Fruit fly (Drosophila melanogaster) Kc167 (cell line): ENCODE data around the gene Eig71Eb.

Experiments used
- Myc ChIP-seq: fragments of >200 bp; optimal IDR thresholded peaks from 2 replicates; lab custom pipeline; 2017; ENCODE audit warnings: missing external identifiers
- Sin3A ChIP-seq: fragments of >200 bp; optimal IDR thresholded peaks from 2 replicates; lab custom pipeline; 2018; ENCODE audit warnings: missing external identifiers
- h ChIP-seq: fragments of >200 bp; optimal IDR thresholded peaks from 3 replicates; lab custom pipeline; 2018; ENCODE audit warnings: missing external identifiers
- insv ChIP-seq: fragments of >200 bp; optimal IDR thresholded peaks from 3 replicates; lab custom pipeline; 2018; ENCODE audit warnings: missing external identifiers
- psq ChIP-seq: fragments of >200 bp; optimal IDR thresholded peaks from 2 replicates; lab custom pipeline; 2017; ENCODE audit warnings: missing external identifiers
- ttk ChIP-seq: sonication (Bioruptor generic); optimal IDR thresholded peaks from 2 replicates; lab custom pipeline; 2017; ENCODE audit warnings: missing external identifiers

Eig71Eb gene

dm6 chr3L:15627295-15627694 lies 22.4 kb upstream of the Eig71Eb start:
- no peak for TF ChIP-seq ttk (lab: Kevin White, UChicago)
- TF ChIP-seq Sin3A (lab: Kevin White, UChicago): no peak
- no peak for TF ChIP-seq Myc
- no peak for TF ChIP-seq h (lab: Kevin White, UChicago)
- no peak for TF ChIP-seq insv
- TF ChIP-seq psq (lab: Kevin White, UChicago): no peak

DNA sequence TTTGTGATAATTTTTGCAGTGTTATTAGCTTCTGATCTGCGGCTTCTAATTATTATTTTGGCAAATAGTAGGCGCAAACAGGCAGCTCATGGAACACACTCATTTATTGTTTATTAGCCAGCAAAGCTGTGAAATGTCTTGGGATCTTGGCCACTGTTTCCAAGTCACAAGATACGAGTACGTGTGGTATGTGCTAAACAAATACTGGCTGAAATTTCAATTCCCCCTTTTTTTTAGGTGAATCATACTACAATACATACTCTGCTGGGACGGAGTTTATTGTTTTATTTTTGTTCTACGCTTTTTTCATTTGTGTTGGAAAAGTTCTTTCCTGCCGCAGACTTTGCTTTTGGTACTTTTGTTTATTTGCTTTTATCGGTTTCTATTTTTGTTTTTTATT lies 18.7 kb upstream of the Eig71Eb start:
- TF ChIP-seq Myc (no peak), ttk (lab: Kevin White, UChicago) (no peak), psq (lab: Kevin White, UChicago) (no peak), h (lab: Kevin White, UChicago) (no peak), insv (no peak), Sin3A (lab: Kevin White, UChicago) (no peak)

DNA sequence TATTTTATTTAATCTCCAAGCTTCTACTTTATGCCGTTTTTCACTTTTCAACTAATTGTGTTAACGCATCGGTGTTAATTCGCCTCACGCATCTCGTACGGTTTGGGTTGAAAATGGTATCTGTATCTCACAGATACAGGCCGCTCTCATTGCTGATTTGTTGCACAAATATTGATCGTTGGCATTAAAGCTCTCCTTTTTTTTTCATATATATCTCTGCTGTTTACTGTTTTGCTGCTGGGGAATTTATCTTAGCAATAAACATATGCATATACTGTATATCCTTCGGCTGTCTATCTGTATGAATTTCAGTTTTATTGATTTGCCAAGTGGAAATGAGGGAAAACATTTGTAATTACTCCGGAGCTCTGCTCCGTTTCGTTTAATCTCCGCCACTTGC lies 17.1 kb upstream of the Eig71Eb start:
- TF ChIP-seq ttk (lab: Kevin White, UChicago) (no peak), Myc (no peak), insv (no peak), psq (lab: Kevin White, UChicago) (no peak), Sin3A (lab: Kevin White, UChicago) (no peak), h (lab: Kevin White, UChicago) (no peak)

- TF ChIP-seq Sin3A (lab: Kevin White, UChicago) (no peak), h (lab: Kevin White, UChicago) (no peak)
These were observed 15.2 kb upstream of the Eig71Eb start for dm6 chr3L:15634368-15635075.

DNA sequence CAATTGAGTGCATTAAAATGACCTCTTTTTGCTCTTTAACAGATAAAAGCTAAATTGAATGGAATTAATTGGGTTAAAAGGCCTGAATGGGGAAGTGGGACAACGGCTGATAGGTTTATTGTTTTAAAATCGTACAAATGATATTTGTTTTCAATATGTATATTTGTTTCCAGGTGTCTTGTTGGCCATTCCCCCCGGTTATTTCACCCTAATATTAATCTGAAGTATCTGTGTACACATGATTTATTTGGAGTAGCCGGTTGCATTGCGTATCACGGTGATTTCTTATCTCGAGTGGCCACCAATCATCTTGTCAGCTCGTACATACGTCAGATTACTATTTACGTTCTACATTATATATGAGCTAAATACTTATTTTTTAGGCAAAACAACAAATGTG lies 13.4 kb upstream of the Eig71Eb start:
- no peak for TF ChIP-seq Myc
- TF ChIP-seq ttk (lab: Kevin White, UChicago): no peak
- no peak for TF ChIP-seq h (lab: Kevin White, UChicago)
- no peak for TF ChIP-seq Sin3A (lab: Kevin White, UChicago)
- no peak for TF ChIP-seq insv
- TF ChIP-seq psq (lab: Kevin White, UChicago): no peak

DNA sequence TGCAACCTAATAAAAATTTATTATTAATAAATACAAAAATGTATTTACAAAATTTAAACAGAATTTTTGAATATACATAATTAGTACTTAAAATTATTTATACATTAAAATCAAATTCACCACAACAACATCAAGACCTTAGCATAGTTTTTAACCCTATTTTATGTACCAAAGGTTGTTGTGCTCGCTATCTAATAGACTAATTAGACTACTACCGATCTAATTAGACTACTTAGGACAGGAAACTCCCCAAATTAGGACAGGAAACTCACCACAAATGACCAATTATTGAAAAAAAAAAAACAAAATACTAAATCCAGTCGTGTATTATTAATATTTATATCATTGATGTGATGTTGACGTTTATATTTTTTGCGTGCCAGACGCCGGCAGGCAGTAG lies 12.8 kb upstream of the Eig71Eb start:
- TF ChIP-seq psq (lab: Kevin White, UChicago) (no peak), ttk (lab: Kevin White, UChicago) (no peak), insv (no peak), Myc (no peak), h (lab: Kevin White, UChicago) (no peak), Sin3A (lab: Kevin White, UChicago) (no peak)

dm6 chr3L:15637618-15638017 lies 12.1 kb upstream of the Eig71Eb start:
- TF ChIP-seq ttk (lab: Kevin White, UChicago): no peak
- TF ChIP-seq insv: no peak
- no peak for TF ChIP-seq psq (lab: Kevin White, UChicago)
- no peak for TF ChIP-seq Myc
- no peak for TF ChIP-seq h (lab: Kevin White, UChicago)
- TF ChIP-seq Sin3A (lab: Kevin White, UChicago): no peak

DNA sequence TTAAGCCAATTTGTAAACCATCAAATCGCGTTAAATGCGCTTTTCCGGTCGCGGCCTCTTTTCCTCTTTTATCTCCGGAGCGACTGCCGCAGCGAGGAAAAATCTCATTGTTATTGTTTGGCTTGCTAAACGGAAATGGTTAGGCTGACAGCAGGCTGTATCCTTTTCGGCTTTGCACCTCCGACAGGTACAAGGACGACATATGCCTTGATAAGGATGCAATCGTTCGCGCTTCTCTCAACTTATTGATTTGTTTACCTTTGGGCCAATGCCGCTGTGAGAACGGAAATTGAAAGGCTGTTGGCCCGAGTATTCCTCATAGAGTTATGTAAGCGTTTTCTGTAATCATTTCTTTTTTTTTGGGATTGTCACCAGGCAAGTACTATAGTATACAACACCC lies 11.2 kb upstream of the Eig71Eb start:
- TF ChIP-seq insv (no peak), Sin3A (lab: Kevin White, UChicago) (no peak), h (lab: Kevin White, UChicago) (no peak), ttk (lab: Kevin White, UChicago) (no peak), psq (lab: Kevin White, UChicago) (no peak), Myc (no peak)

dm6 chr3L:15639978-15640377 lies 9.8 kb upstream of the Eig71Eb start:
- no peak for TF ChIP-seq insv
- no peak for TF ChIP-seq Sin3A (lab: Kevin White, UChicago)
- TF ChIP-seq psq (lab: Kevin White, UChicago): no peak
- TF ChIP-seq Myc: no peak
- TF ChIP-seq h (lab: Kevin White, UChicago): no peak
- no peak for TF ChIP-seq ttk (lab: Kevin White, UChicago)

DNA sequence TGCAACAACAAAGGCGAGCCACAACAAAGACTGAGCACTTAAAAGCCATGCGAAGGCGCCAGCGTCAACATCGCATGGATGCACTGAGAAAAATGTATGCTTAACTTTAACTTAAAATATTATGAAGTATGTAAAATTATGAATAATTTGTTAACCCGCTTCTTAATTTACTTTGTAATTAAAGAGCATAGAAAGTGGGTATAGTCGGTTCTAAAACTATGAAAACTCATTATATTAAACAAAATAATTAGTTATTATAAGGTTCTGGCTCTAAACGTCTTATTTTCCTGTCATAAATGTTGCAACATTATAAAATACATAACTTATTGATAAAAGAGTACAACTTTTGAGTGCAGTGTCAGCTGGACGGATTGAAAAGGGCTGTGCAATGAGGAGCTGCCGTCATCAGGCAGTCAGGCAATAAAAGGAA lies 8.1 kb upstream of the Eig71Eb start:
- no peak for TF ChIP-seq psq (lab: Kevin White, UChicago)
- TF ChIP-seq Sin3A (lab: Kevin White, UChicago): no peak
- TF ChIP-seq insv: no peak

- no peak for TF ChIP-seq ttk (lab: Kevin White, UChicago)
- no peak for TF ChIP-seq insv
- TF ChIP-seq Myc: no peak
- no peak for TF ChIP-seq h (lab: Kevin White, UChicago)
- no peak for TF ChIP-seq Sin3A (lab: Kevin White, UChicago)
- TF ChIP-seq psq (lab: Kevin White, UChicago): no peak
These were observed 3.6 kb upstream of the Eig71Eb start for dm6 chr3L:15646182-15646581.

DNA sequence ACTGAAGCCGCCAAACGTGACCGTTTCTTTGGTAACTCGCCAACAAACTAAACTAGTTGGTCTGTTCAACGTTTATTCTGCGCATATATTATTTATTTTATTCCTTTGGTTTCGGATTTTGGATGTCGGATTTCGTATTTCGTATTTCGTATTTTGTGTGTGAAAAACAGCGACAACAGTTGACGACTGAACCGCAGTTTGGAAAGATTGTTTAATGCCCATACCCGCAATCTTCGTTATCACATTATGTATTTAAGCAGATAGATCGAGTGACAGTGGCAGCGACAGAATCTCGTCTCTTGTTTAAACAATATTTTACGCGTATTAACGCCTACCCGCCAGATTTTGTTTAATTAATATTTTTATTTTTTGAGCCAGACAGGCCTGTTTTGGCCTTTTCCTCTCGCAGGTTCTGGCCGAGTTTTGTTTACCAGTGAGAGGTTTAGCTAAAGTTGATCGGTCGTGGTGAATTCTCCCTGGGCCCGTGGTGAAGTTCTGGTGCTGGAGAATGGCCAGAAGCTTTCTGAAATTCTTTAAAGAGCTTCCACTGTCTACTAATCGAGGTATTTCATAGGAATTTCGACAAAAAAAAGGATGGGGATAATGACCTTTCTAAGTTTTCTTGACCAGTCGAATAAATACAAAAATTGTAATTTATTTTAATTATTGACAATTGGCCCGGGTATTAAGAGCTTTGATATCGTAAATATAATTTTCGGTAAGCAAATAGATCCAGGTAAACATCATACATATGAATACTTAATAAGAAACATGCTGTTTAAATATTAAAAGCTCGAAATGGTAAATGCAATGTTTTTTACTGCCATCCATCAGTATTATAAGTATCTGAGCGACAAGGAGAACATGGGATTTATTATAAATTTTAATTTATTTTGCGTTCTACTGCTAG lies 1.8 kb upstream of the Eig71Eb start, which contains the start of the genes comm3 and CG43083:
TSS of gene comm3 (minus strand) at position 51 of the 910 bp plus-strand sequence.
TSS of gene CG43083 (plus strand) at position 860 of the 910 bp plus-strand sequence.
- TF ChIP-seq Sin3A (lab: Kevin White, UChicago) (no peak), ttk (lab: Kevin White, UChicago) (no peak), insv (no peak), h (lab: Kevin White, UChicago) (no peak), Myc (no peak)
